Fruit fly (Drosophila melanogaster): ENCODE measurements around the gene CG9686.

Gene CG9686

dm6 chrX:9909384-9909783 is 29.7 kb downstream of the CG9686 start:
- no peak for TF ChIP-seq D1 (tag; optimal IDR thresholded peaks at IDR 0.05)
- TF ChIP-seq Ets98B (GFP tag; IDR thresholded peaks at IDR 0.05), result 0 out of 2 replicates have a peak, but pooled peaks have one; percentile 21
- no peak for TF ChIP-seq gl (tag; optimal IDR thresholded peaks at IDR 0.05)

- TF ChIP-seq CG8301 (tag; optimal IDR thresholded peaks at IDR 0.05) (no peak), CG9948 (tag; optimal IDR thresholded peaks at IDR 0.05) (no peak), CG12605 (GFP tag; IDR thresholded peaks at IDR 0.05) (no peak), CG34367 (tag; optimal IDR thresholded peaks at IDR 0.05) (no peak), D1 (tag; optimal IDR thresholded peaks at IDR 0.05) (no peak), CG8159 (tag; optimal IDR thresholded peaks at IDR 0.05) (no peak), fd96Ca (GFP tag; IDR thresholded peaks at IDR 0.05) (no peak), CG15710 (tag; optimal IDR thresholded peaks at IDR 0.05) (no peak), CG13204 (GFP tag; optimal IDR thresholded peaks at IDR 0.05) (no peak), gl (tag; optimal IDR thresholded peaks at IDR 0.05) (no peak), CG4496 (GFP tag; IDR thresholded peaks at IDR 0.05) (no peak)
Observed at dm6 chrX:9911026-9911425, 31.4 kb downstream of the CG9686 start, which contains the start of gene CG1986. Gene CG1986, minus strand, starts transcription at chrX:9911126.

- TF ChIP-seq gl (tag; optimal IDR thresholded peaks at IDR 0.05) (no peak), D1 (tag; optimal IDR thresholded peaks at IDR 0.05) (no peak), CG4496 (GFP tag; IDR thresholded peaks at IDR 0.05) (no peak), Snoo (tag; optimal IDR thresholded peaks at IDR 0.05) (no peak), CG34367 (tag; optimal IDR thresholded peaks at IDR 0.05) (no peak), CG12605 (GFP tag; IDR thresholded peaks at IDR 0.05) (no peak), Ets98B (GFP tag; IDR thresholded peaks at IDR 0.05) (no peak), CG14655 (GFP tag; optimal IDR thresholded peaks at IDR 0.05) (no peak), CG8159 (tag; optimal IDR thresholded peaks at IDR 0.05) (no peak), fd96Ca (GFP tag; IDR thresholded peaks at IDR 0.05) (no peak), CG10348 (GFP tag; IDR thresholded peaks at IDR 0.05) (no peak), CG8301 (tag; optimal IDR thresholded peaks at IDR 0.05) (no peak), Pif1A (GFP tag; optimal IDR thresholded peaks at IDR 0.05) (no peak), EcR (GFP tag; optimal IDR thresholded peaks at IDR 0.05) (no peak), Pif1B (GFP tag; optimal IDR thresholded peaks at IDR 0.05) (no peak), CG15710 (tag; optimal IDR thresholded peaks at IDR 0.05) (no peak), CG13204 (GFP tag; optimal IDR thresholded peaks at IDR 0.05) (no peak), rn (GFP tag; IDR thresholded peaks at IDR 0.05) (no peak), CG17806 (tag; optimal IDR thresholded peaks at IDR 0.05) (no peak), CG9948 (tag; optimal IDR thresholded peaks at IDR 0.05) (no peak)
Observed at dm6 chrX:9911751-9912150, 32.1 kb downstream of the CG9686 start.
